Worm (Caenorhabditis elegans) whole organism, L1 larva: ENCODE results near the gene C14B9.3.

ENCODE experiments used
- C04F5.9 ChIP-seq: sonication (generic microtip); optimal IDR thresholded peaks from 2 replicates; lab custom pipeline; 2016; ENCODE audit warnings: missing genetic modification characterization, missing compliant biosample characterization
- C34B4.2 ChIP-seq: sonication (generic microtip); optimal IDR thresholded peaks from 2 replicates; lab custom pipeline; 2017; ENCODE audit warnings: mild to moderate bottlenecking, missing genetic modification characterization, missing compliant biosample characterization
- Y116A8C.19 ChIP-seq: sonication (generic microtip); optimal IDR thresholded peaks from 2 replicates; lab custom pipeline; 2016; ENCODE audit warnings: missing compliant biosample characterization, missing genetic modification characterization, borderline replicate concordance
- aha-1 ChIP-seq: fragments of 150-350 bp; optimal IDR thresholded peaks from 2 replicates; lab custom pipeline; 2014; ENCODE audit warnings: missing biosample characterization, missing genetic modification characterization
- ama-1 ChIP-seq: fragments of 150-350 bp; optimal IDR thresholded peaks from 2 replicates; lab custom pipeline; 2014
- blmp-1 ChIP-seq: fragments of 150-350 bp; optimal IDR thresholded peaks from 2 replicates; lab custom pipeline; 2014; ENCODE audit warnings: missing biosample characterization, missing genetic modification characterization
- ceh-63 ChIP-seq: fragments of 200-800 bp; sonication (Bioruptor generic); optimal IDR thresholded peaks from 2 replicates; lab custom pipeline; 2018; ENCODE audit warnings: mild to moderate bottlenecking, missing genetic modification characterization, missing compliant biosample characterization
- ceh-8 ChIP-seq: fragments of 200-800 bp; sonication (Bioruptor generic); optimal IDR thresholded peaks from 2 replicates; lab custom pipeline; 2018; ENCODE audit warnings: mild to moderate bottlenecking, missing genetic modification characterization, moderate library complexity, missing compliant biosample characterization
- ceh-82 ChIP-seq, 3 experiments: fragments of 150-350 bp in 1 of 3; sonication (generic microtip) in 2 of 3; optimal IDR thresholded peaks; 2 replicates each; lab custom pipeline; 2014 to 2017; ENCODE audit warnings: missing biosample characterization in 3 of 3, missing genetic modification characterization in 3 of 3
- ceh-88 ChIP-seq: fragments of 200-800 bp; sonication (Bioruptor generic); IDR thresholded peaks from 2 replicates; pipeline ENCODE4 v1.3.6; 2022; ENCODE audit warnings: missing genetic modification characterization, missing compliant biosample characterization
- ces-1 ChIP-seq: fragments of 150-350 bp; optimal IDR thresholded peaks from 2 replicates; lab custom pipeline; 2014; ENCODE audit warnings: missing biosample characterization, missing genetic modification reagents, missing genetic modification characterization
- dpl-1 ChIP-seq, 3 experiments: fragments of 150-350 bp in 2 of 3; sonication (generic microtip) in 1 of 3; optimal IDR thresholded peaks; 2 replicates each; lab custom pipeline; 2014 to 2017; ENCODE audit warnings: missing biosample characterization in 3 of 3, missing genetic modification characterization in 3 of 3, missing genetic modification reagents in 3 of 3
- dsc-1 ChIP-seq: sonication (generic microtip); optimal IDR thresholded peaks from 2 replicates; lab custom pipeline; 2016; ENCODE audit warnings: mild to moderate bottlenecking, missing genetic modification characterization, missing compliant biosample characterization
- efl-3 ChIP-seq: fragments of 200-800 bp; sonication (Bioruptor generic); optimal IDR thresholded peaks from 2 replicates; lab custom pipeline; 2018; ENCODE audit warnings: mild to moderate bottlenecking, missing genetic modification characterization, missing compliant biosample characterization
- egl-13 ChIP-seq: sonication (generic microtip); optimal IDR thresholded peaks from 2 replicates; lab custom pipeline; 2016; ENCODE audit warnings: missing genotype, missing genetic modification reagents, missing genetic modification characterization, missing compliant biosample characterization
- egl-27 ChIP-seq, 2 experiments: fragments of 150-350 bp in 1 of 2; sonication (generic microtip); optimal IDR thresholded peaks; 3 replicates each; lab custom pipeline; 2017 to 2018; ENCODE audit warnings: missing biosample characterization in 2 of 2, missing genetic modification characterization in 2 of 2, missing genetic modification reagents in 2 of 2
- elt-2 ChIP-seq: sonication (generic microtip); optimal IDR thresholded peaks from 2 replicates; lab custom pipeline; 2016; ENCODE audit warnings: missing genetic modification characterization, mild to moderate bottlenecking, inconsistent platforms, missing compliant biosample characterization, missing genetic modification reagents
- elt-3 ChIP-seq, 6 experiments: fragments of 150-350 bp in 1 of 6; sonication (generic microtip); optimal IDR thresholded peaks; 2 replicates each; lab custom pipeline; 2017 to 2018; ENCODE audit warnings: missing biosample characterization in 6 of 6, missing genetic modification characterization in 6 of 6, inconsistent platforms in 1 of 6
- ets-5 ChIP-seq: fragments of 200-800 bp; sonication (Bioruptor generic); IDR thresholded peaks from 2 replicates; pipeline ENCODE4 v1.3.6; 2022; ENCODE audit warnings: missing genetic modification characterization, missing compliant biosample characterization
- fkh-10 ChIP-seq: sonication (generic microtip); optimal IDR thresholded peaks from 2 replicates; lab custom pipeline; 2017; ENCODE audit warnings: missing biosample characterization, missing genetic modification reagents, missing genetic modification characterization
- fkh-4 ChIP-seq: sonication (generic microtip); optimal IDR thresholded peaks from 2 replicates; lab custom pipeline; 2016; ENCODE audit warnings: missing compliant biosample characterization, missing genetic modification characterization, borderline replicate concordance
- fkh-8 ChIP-seq: sonication (generic microtip); optimal IDR thresholded peaks from 2 replicates; lab custom pipeline; 2016; ENCODE audit warnings: mild to moderate bottlenecking, missing genetic modification characterization, missing compliant biosample characterization
- hlh-4 ChIP-seq: sonication (generic microtip); optimal IDR thresholded peaks from 2 replicates; lab custom pipeline; 2016; ENCODE audit warnings: mild to moderate bottlenecking, missing genetic modification characterization, missing compliant biosample characterization
- irx-1 ChIP-seq: sonication (generic microtip); optimal IDR thresholded peaks from 2 replicates; lab custom pipeline; 2016; ENCODE audit warnings: missing genetic modification characterization, missing compliant biosample characterization
- jun-1 ChIP-seq: fragments of 150-350 bp; optimal IDR thresholded peaks from 2 replicates; lab custom pipeline; 2014; ENCODE audit warnings: missing biosample characterization, missing genetic modification reagents, missing genetic modification characterization
- lin-13 ChIP-seq: fragments of 150-350 bp; optimal IDR thresholded peaks from 2 replicates; lab custom pipeline; 2014; ENCODE audit warnings: missing biosample characterization, missing genetic modification reagents, missing genetic modification characterization
- lin-15B ChIP-seq: fragments of 150-350 bp; sonication (generic microtip); optimal IDR thresholded peaks from 3 replicates; lab custom pipeline; 2014; ENCODE audit warnings: missing biosample characterization, missing genetic modification characterization
- lin-35 ChIP-seq, 2 experiments: fragments of 150-350 bp; optimal IDR thresholded peaks; 2 replicates each; lab custom pipeline; 2014; ENCODE audit warnings: missing biosample characterization in 2 of 2, missing genetic modification characterization in 2 of 2, missing genetic modification reagents in 2 of 2
- lin-39 ChIP-seq: fragments of 150-350 bp; optimal IDR thresholded peaks from 2 replicates; lab custom pipeline; 2014; ENCODE audit warnings: missing biosample characterization, missing genetic modification reagents, missing genetic modification characterization
- mdl-1 ChIP-seq, 2 experiments: fragments of 150-350 bp; optimal IDR thresholded peaks; 2 replicates each; lab custom pipeline; 2014 to 2017; ENCODE audit warnings: missing biosample characterization in 2 of 2, missing genetic modification characterization in 2 of 2, inconsistent platforms in 1 of 2
- mef-2 ChIP-seq: fragments of 150-350 bp; optimal IDR thresholded peaks from 2 replicates; lab custom pipeline; 2014; ENCODE audit warnings: missing biosample characterization, missing genetic modification characterization
- nhr-11 ChIP-seq: fragments of 150-350 bp; optimal IDR thresholded peaks from 2 replicates; lab custom pipeline; 2014; ENCODE audit warnings: missing biosample characterization, missing genetic modification characterization
- nhr-12 ChIP-seq: sonication (generic microtip); optimal IDR thresholded peaks from 2 replicates; lab custom pipeline; 2017; ENCODE audit warnings: missing biosample characterization, missing genetic modification characterization
- nhr-20 ChIP-seq: sonication (generic microtip); optimal IDR thresholded peaks from 2 replicates; lab custom pipeline; 2016; ENCODE audit warnings: mild to moderate bottlenecking, missing genetic modification characterization, missing compliant biosample characterization
- nhr-28 ChIP-seq: fragments of 150-350 bp; optimal IDR thresholded peaks from 2 replicates; lab custom pipeline; 2014; ENCODE audit warnings: missing biosample characterization, missing genetic modification characterization
- nhr-47 ChIP-seq: sonication (generic microtip); optimal IDR thresholded peaks from 2 replicates; lab custom pipeline; 2016; ENCODE audit warnings: mild to moderate bottlenecking, missing genetic modification characterization, moderate library complexity, missing compliant biosample characterization
- nhr-71 ChIP-seq: sonication (generic microtip); optimal IDR thresholded peaks from 2 replicates; lab custom pipeline; 2016; ENCODE audit warnings: mild to moderate bottlenecking, missing genetic modification characterization, moderate library complexity, missing compliant biosample characterization
- nhr-77 ChIP-seq: fragments of 150-350 bp; optimal IDR thresholded peaks from 2 replicates; lab custom pipeline; 2014; ENCODE audit warnings: missing biosample characterization, missing genetic modification characterization
- nhr-84 ChIP-seq: sonication (generic microtip); optimal IDR thresholded peaks from 2 replicates; lab custom pipeline; 2017; ENCODE audit warnings: missing biosample characterization, missing genetic modification characterization
- nhr-85 ChIP-seq: sonication (generic microtip); peaks from one replicate; lab custom pipeline; 2016; ENCODE audit warnings: missing genetic modification characterization, inconsistent platforms, missing compliant biosample characterization
- nhr-90 ChIP-seq: sonication (generic microtip); optimal IDR thresholded peaks from 2 replicates; lab custom pipeline; 2016; ENCODE audit warnings: mild to moderate bottlenecking, missing genetic modification characterization, missing compliant biosample characterization; ENCODE audit not compliant: poor library complexity
- pag-3 ChIP-seq: sonication (generic microtip); optimal IDR thresholded peaks from 2 replicates; lab custom pipeline; 2017; ENCODE audit warnings: missing genetic modification characterization, mild to moderate bottlenecking, missing compliant biosample characterization, antibody characterized with exemption, borderline replicate concordance; ENCODE audit not compliant: insufficient read depth
- pqm-1 ChIP-seq: sonication (generic microtip); optimal IDR thresholded peaks from 3 replicates; lab custom pipeline; 2017; ENCODE audit warnings: missing biosample characterization, missing genetic modification characterization
- rnt-1 ChIP-seq: sonication (generic microtip); optimal IDR thresholded peaks from 2 replicates; lab custom pipeline; 2016; ENCODE audit warnings: mild to moderate bottlenecking, missing genetic modification characterization, moderate library complexity, missing compliant biosample characterization
- snu-23 ChIP-seq: sonication (generic microtip); optimal IDR thresholded peaks from 2 replicates; lab custom pipeline; 2016; ENCODE audit warnings: missing genetic modification characterization, missing compliant biosample characterization
- sptf-1 ChIP-seq: fragments of 150-350 bp; optimal IDR thresholded peaks from 2 replicates; lab custom pipeline; 2014; ENCODE audit warnings: missing biosample characterization, missing genetic modification characterization
- sup-37 ChIP-seq: fragments of 200-800 bp; sonication (Bioruptor generic); optimal IDR thresholded peaks from 2 replicates; lab custom pipeline; 2018; ENCODE audit warnings: mild to moderate bottlenecking, missing genetic modification characterization, missing compliant biosample characterization
- swsn-7 ChIP-seq: sonication (generic microtip); optimal IDR thresholded peaks from 2 replicates; lab custom pipeline; 2016; ENCODE audit warnings: missing genetic modification characterization, missing compliant biosample characterization
- tbx-2 ChIP-seq: sonication (generic microtip); optimal IDR thresholded peaks from 2 replicates; lab custom pipeline; 2016; ENCODE audit warnings: missing genetic modification characterization, missing compliant biosample characterization
- unc-30 ChIP-seq: sonication (generic microtip); optimal IDR thresholded peaks from 2 replicates; lab custom pipeline; 2017; ENCODE audit warnings: missing biosample characterization, missing genetic modification characterization
- unc-86 ChIP-seq: sonication (generic microtip); optimal IDR thresholded peaks from 2 replicates; lab custom pipeline; 2016; ENCODE audit warnings: missing genetic modification characterization, missing compliant biosample characterization
- unc-98 ChIP-seq: fragments of 200-800 bp; sonication (Bioruptor generic); IDR thresholded peaks from 2 replicates; pipeline ENCODE4 v1.3.6; 2022; ENCODE audit warnings: missing genetic modification characterization, missing compliant biosample characterization
- xbp-1 ChIP-seq: sonication (generic microtip); optimal IDR thresholded peaks from 2 replicates; lab custom pipeline; 2016; ENCODE audit warnings: missing genetic modification characterization, missing compliant biosample characterization
- ztf-4 ChIP-seq: fragments of 150-350 bp; optimal IDR thresholded peaks from 2 replicates; lab custom pipeline; 2014; ENCODE audit warnings: missing biosample characterization, missing genetic modification characterization

Gene C14B9.3

DNA sequence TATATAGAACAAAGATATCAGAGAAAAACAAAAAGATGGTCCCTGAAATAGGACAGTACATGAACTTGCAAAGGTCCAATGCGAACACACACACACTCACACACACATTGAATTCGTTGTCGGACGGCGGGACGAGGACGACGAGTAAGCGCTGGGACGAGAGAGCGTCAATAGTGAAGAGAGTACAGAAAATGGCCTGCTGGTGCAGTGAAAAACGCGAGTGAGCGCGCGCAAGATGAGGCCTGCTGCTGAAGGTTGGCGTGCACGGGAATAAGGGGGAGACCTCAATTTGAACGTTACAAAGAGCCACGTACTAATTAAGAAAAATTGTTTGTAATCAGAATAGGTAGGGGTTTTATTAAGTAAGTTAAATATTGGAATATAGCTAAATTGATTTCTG lies 18.4 kb downstream of the C14B9.3 start:
- TF ChIP-seq mdl-1 (tag; optimal IDR thresholded peaks at IDR 0.05; lab: Kevin White, UChicago) (peak in 1 of 2 experiments; percentile 29), nhr-85 (tag; lab: Kevin White, UChicago) (no peak), fkh-4 (tag; lab: Kevin White, UChicago) (no peak), fkh-10 (GFP tag; lab: Kevin White, UChicago) (no peak), mef-2 (tag; lab: Kevin White, UChicago) (no peak), tbx-2 (tag; lab: Kevin White, UChicago) (peak; percentile 3), irx-1 (tag; lab: Kevin White, UChicago) (no peak), efl-3 (GFP tag; lab: Kevin White, UChicago) (no peak), sptf-1 (no peak), nhr-11 (tag; lab: Kevin White, UChicago) (no peak), nhr-84 (no peak), ets-5 (GFP tag; lab: Robert Waterston, UW) (no peak), aha-1 (tag; lab: Kevin White, UChicago) (no peak), swsn-7 (tag; lab: Kevin White, UChicago) (peak; percentile 29), nhr-90 (tag; lab: Kevin White, UChicago) (no peak), xbp-1 (tag; lab: Kevin White, UChicago) (no peak), nhr-20 (tag; lab: Kevin White, UChicago) (peak; percentile 15), ztf-4 (no peak), jun-1 (tag; lab: Kevin White, UChicago) (no peak), unc-98 (GFP tag; lab: Robert Waterston, UW) (no peak), unc-86 (tag; lab: Kevin White, UChicago) (no peak), rnt-1 (tag; lab: Kevin White, UChicago) (peak; percentile 1), snu-23 (GFP tag; lab: Kevin White, UChicago) (peak; percentile 34), nhr-77 (no peak), ces-1 (GFP tag; lab: Kevin White, UChicago) (no peak), lin-13 (GFP tag; lab: Kevin White, UChicago) (no peak), C34B4.2 (tag; lab: Kevin White, UChicago) (no peak), unc-30 (tag; lab: Kevin White, UChicago) (no peak), C04F5.9 (tag; lab: Kevin White, UChicago) (no peak), egl-27 (tag; optimal IDR thresholded peaks at IDR 0.05; lab: Kevin White, UChicago) (no peak), ceh-82 (tag; optimal IDR thresholded peaks at IDR 0.05; lab: Kevin White, UChicago) (peak in 1 of 3 experiments; percentile 8), Y116A8C.19 (tag; lab: Kevin White, UChicago) (no peak), ama-1 (no peak), nhr-12 (tag; lab: Kevin White, UChicago) (no peak), ceh-88 (no peak), nhr-71 (tag; lab: Kevin White, UChicago) (peak; percentile 4), nhr-28 (no peak), ceh-63 (GFP tag; lab: Kevin White, UChicago) (no peak), hlh-4 (tag; lab: Kevin White, UChicago) (no peak), elt-3 (tag; optimal IDR thresholded peaks at IDR 0.05; lab: Kevin White, UChicago) (no peak), dpl-1 (GFP tag; optimal IDR thresholded peaks at IDR 0.05; lab: Kevin White, UChicago) (no peak), sup-37 (no peak), egl-13 (tag; lab: Kevin White, UChicago) (no peak), nhr-47 (tag; lab: Kevin White, UChicago) (no peak), elt-2 (tag; lab: Kevin White, UChicago) (no peak), lin-39 (tag; lab: Kevin White, UChicago) (no peak), fkh-8 (no peak), dsc-1 (peak; percentile 24), lin-15B (tag; lab: Kevin White, UChicago) (no peak), lin-35 (GFP tag; optimal IDR thresholded peaks at IDR 0.05; lab: Kevin White, UChicago) (peak; percentile 6 to 20), pag-3 (tag; lab: Kevin White, UChicago) (no peak), ceh-8 (GFP tag; lab: Kevin White, UChicago) (no peak), pqm-1 (tag; lab: Kevin White, UChicago) (no peak), blmp-1 (tag; lab: Kevin White, UChicago) (peak; percentile 19)
